Worm (Caenorhabditis elegans) whole organism, L4 larva: ENCODE results near the gene R160.2.

Experiments
- T26A8.4 ChIP-seq: fragments of 200-800 bp; sonication (Bioruptor generic); IDR thresholded peaks from 2 replicates; pipeline ENCODE4 v1.3.6; 2022; ENCODE audit warnings: missing genetic modification characterization, missing compliant biosample characterization
- aly-2 ChIP-seq: sonication (generic microtip); optimal IDR thresholded peaks from 2 replicates; lab custom pipeline; 2018; ENCODE audit warnings: missing biosample characterization, missing genetic modification characterization
- ama-1 ChIP-seq: fragments of 150-350 bp; optimal IDR thresholded peaks from 2 replicates; lab custom pipeline; 2014; ENCODE audit warnings: inconsistent platforms, mixed read lengths
- ceh-82 ChIP-seq: sonication (generic microtip); optimal IDR thresholded peaks from 2 replicates; lab custom pipeline; 2017; ENCODE audit warnings: missing biosample characterization, missing genetic modification characterization
- fkh-10 ChIP-seq: fragments of 150-350 bp; optimal IDR thresholded peaks from 2 replicates; lab custom pipeline; 2014; ENCODE audit warnings: missing biosample characterization, missing genetic modification reagents, missing genetic modification characterization
- lin-38 ChIP-seq: fragments of 200-800 bp; sonication (Bioruptor generic); IDR thresholded peaks from 2 replicates; pipeline ENCODE4 v1.3.6; 2022; ENCODE audit warnings: missing genetic modification reagents, missing genetic modification characterization, missing compliant biosample characterization
- lin-39 ChIP-seq: fragments of 150-350 bp; optimal IDR thresholded peaks from 2 replicates; lab custom pipeline; 2014; ENCODE audit warnings: missing biosample characterization, missing genetic modification reagents, missing genetic modification characterization
- mdl-1 ChIP-seq, 2 experiments: fragments of 150-350 bp in 1 of 2; sonication (generic microtip) in 1 of 2; optimal IDR thresholded peaks; 2 replicates each; lab custom pipeline; 2014 to 2017; ENCODE audit warnings: missing biosample characterization in 2 of 2, missing genetic modification characterization in 2 of 2
- nhr-111 ChIP-seq: fragments of 200-800 bp; sonication (Bioruptor generic); optimal IDR thresholded peaks from 2 replicates; lab custom pipeline; 2018; ENCODE audit warnings: mild to moderate bottlenecking, missing genetic modification characterization, missing compliant biosample characterization
- nhr-28 ChIP-seq: fragments of 150-350 bp; optimal IDR thresholded peaks from 2 replicates; lab custom pipeline; 2014; ENCODE audit warnings: missing biosample characterization, missing genetic modification characterization
- nhr-76 ChIP-seq: fragments of 150-350 bp; optimal IDR thresholded peaks from 2 replicates; lab custom pipeline; 2014; ENCODE audit warnings: missing biosample characterization, missing genetic modification characterization
- pha-4 ChIP-seq, 2 experiments: fragments of 150-350 bp in 1 of 2; fragments of 200-800 bp in 1 of 2; sonication (Bioruptor generic) in 1 of 2; IDR thresholded peaks in 1 of 2; optimal IDR thresholded peaks in 1 of 2; 2 replicates each; pipeline versions ENCODE4 v1.3.6 to Lab custom; 2014 to 2022; ENCODE audit warnings: missing genetic modification characterization in 2 of 2, missing genetic modification reagents in 2 of 2, missing biosample characterization in 1 of 2, missing compliant biosample characterization in 1 of 2
- pqm-1 ChIP-seq: sonication (generic microtip); optimal IDR thresholded peaks from 2 replicates; lab custom pipeline; 2017; ENCODE audit warnings: missing biosample characterization, missing genetic modification characterization

DNA sequence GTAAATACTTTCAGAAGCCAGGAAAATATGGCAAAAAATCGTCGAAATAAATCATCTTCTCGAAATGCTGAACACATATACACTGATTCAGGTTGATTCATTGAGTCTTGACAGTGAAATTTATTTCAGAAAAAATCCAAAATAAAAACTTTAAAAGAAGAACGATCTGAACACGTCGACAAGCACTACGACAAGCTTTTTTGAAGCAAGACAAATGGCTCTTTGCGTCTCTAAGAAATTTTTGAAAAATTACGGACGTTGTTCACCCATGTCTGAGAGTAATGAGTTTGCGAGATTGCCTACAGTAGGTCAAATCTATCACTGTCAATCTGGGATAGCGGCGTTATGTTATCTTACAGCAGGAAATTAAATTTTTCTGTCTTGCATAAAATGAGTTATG is at the start of gene R160.2:
- no peak for TF ChIP-seq fkh-10 (GFP tag; lab: Kevin White, UChicago)
- TF ChIP-seq pqm-1 (tag; lab: Kevin White, UChicago), result no peak
- no peak for TF ChIP-seq lin-39
- TF ChIP-seq lin-38, result no peak
- no peak for TF ChIP-seq ceh-82 (tag; lab: Kevin White, UChicago)
- TF ChIP-seq nhr-28 (tag; lab: Kevin White, UChicago), result no peak
- no peak for TF ChIP-seq ama-1 (lab: Kevin White, UChicago)
- TF ChIP-seq mdl-1 (tag; optimal IDR thresholded peaks at IDR 0.05; lab: Kevin White, UChicago), result no peak
- no peak for TF ChIP-seq pha-4 (GFP tag; IDR thresholded peaks at IDR 0.05; lab: Robert Waterston, UW)
- TF ChIP-seq pha-4 (tag; optimal IDR thresholded peaks at IDR 0.05; lab: Kevin White, UChicago), result no peak
- no peak for TF ChIP-seq nhr-111
- no peak for TF ChIP-seq aly-2 (tag; lab: Kevin White, UChicago)
- no peak for TF ChIP-seq nhr-76
- TF ChIP-seq T26A8.4 (GFP tag; lab: Robert Waterston, UW), result no peak
